Worm (Caenorhabditis elegans) whole organism, midembryonic: Measurements from ENCODE around the gene sprp-4.

Source experiments
- cog-1 ChIP-seq: sonication (generic microtip); optimal IDR thresholded peaks from 2 replicates; lab custom pipeline; 2016; ENCODE audit warnings: missing genetic modification characterization, missing compliant biosample characterization
- flt-1 ChIP-seq: fragments of 200-800 bp; sonication (Bioruptor generic); IDR thresholded peaks from 2 replicates; pipeline ENCODE4 v1.3.6; 2022; ENCODE audit warnings: missing genetic modification characterization, missing compliant biosample characterization
- ref-1 ChIP-seq: fragments of 200-800 bp; sonication (Bioruptor generic); conservative IDR thresholded peaks from 2 replicates; pipeline ENCODE4 v1.3.6; 2022; ENCODE audit warnings: missing genetic modification reagents, missing genetic modification characterization, missing compliant biosample characterization

- TF ChIP-seq cog-1 (tag; lab: Kevin White, UChicago) (no peak), flt-1 (GFP tag; lab: Robert Waterston, UW) (no peak), ref-1 (GFP tag; lab: Robert Waterston, UW) (no peak)
These were observed 29.0 kb downstream of the sprp-4 start, which contains the start of gene ifd-1 for ce11 chrX:8824437-8824836.
